Worm (Caenorhabditis elegans) whole organism, young adult: ENCODE data around the gene F59F3.6.

Experiments
- F49E8.2 ChIP-seq: sonication (generic microtip); optimal IDR thresholded peaks from 3 replicates; lab custom pipeline; 2017; ENCODE audit warnings: missing genetic modification characterization, mild to moderate bottlenecking, missing compliant biosample characterization, antibody characterized with exemption, moderate library complexity; ENCODE audit not compliant: insufficient read depth
- F55B11.4 ChIP-seq: sonication (generic microtip); optimal IDR thresholded peaks from 2 replicates; lab custom pipeline; 2016; ENCODE audit warnings: missing compliant biosample characterization, missing genetic modification characterization, borderline replicate concordance; ENCODE audit not compliant: insufficient read depth
- K11D2.4 ChIP-seq: fragments of 200-800 bp; sonication (Bioruptor generic); IDR thresholded peaks from 2 replicates; pipeline ENCODE4 v1.3.6; 2022; ENCODE audit warnings: missing genetic modification reagents, missing genetic modification characterization, missing compliant biosample characterization
- T07F8.4 ChIP-seq: sonication (generic microtip); optimal IDR thresholded peaks from 2 replicates; lab custom pipeline; 2016; ENCODE audit warnings: mild to moderate bottlenecking, missing genetic modification characterization, moderate library complexity, missing compliant biosample characterization
- Y95B8A.8 ChIP-seq: fragments of 200-800 bp; sonication (Bioruptor generic); IDR thresholded peaks from 2 replicates; pipeline ENCODE4 v1.3.6; 2022; ENCODE audit warnings: missing genetic modification reagents, missing genetic modification characterization, missing compliant biosample characterization
- athp-1 ChIP-seq: sonication (generic microtip); optimal IDR thresholded peaks from 2 replicates; lab custom pipeline; 2017; ENCODE audit warnings: mild to moderate bottlenecking, missing genetic modification characterization, missing compliant biosample characterization
- dpff-1 ChIP-seq: sonication (generic microtip); optimal IDR thresholded peaks from 2 replicates; lab custom pipeline; 2017; ENCODE audit warnings: mild to moderate bottlenecking, missing genetic modification characterization, missing compliant biosample characterization
- mes-4 ChIP-seq: sonication (generic microtip); optimal IDR thresholded peaks from 2 replicates; lab custom pipeline; 2016; ENCODE audit warnings: missing genotype, missing genetic modification characterization, missing compliant biosample characterization
- nfya-1 ChIP-seq: sonication (generic microtip); optimal IDR thresholded peaks from 2 replicates; lab custom pipeline; 2017; ENCODE audit warnings: antibody characterized with exemption, missing compliant biosample characterization, missing genetic modification characterization, borderline replicate concordance; ENCODE audit not compliant: insufficient read depth

ce11 chrX:10990159-10990854 is 8.8 kb downstream of the F59F3.6 start:
- TF ChIP-seq T07F8.4 = no peak
- no peak for TF ChIP-seq dpff-1 (tag; lab: Kevin White, UChicago)
- TF ChIP-seq Y95B8A.8 (GFP tag; lab: Robert Waterston, UW) = no peak
- no peak for TF ChIP-seq mes-4 (tag; lab: Kevin White, UChicago)
- no peak for TF ChIP-seq nfya-1 (tag; lab: Kevin White, UChicago)
- no peak for TF ChIP-seq F55B11.4 (tag; lab: Kevin White, UChicago)
- no peak for TF ChIP-seq F49E8.2
- no peak for TF ChIP-seq K11D2.4 (GFP tag; lab: Robert Waterston, UW)
- TF ChIP-seq athp-1 (tag; lab: Kevin White, UChicago) = no peak
